Worm (Caenorhabditis elegans) whole organism, early embryonic: ENCODE results near the gene srh-216.

Experiments
- B0310.2 ChIP-seq: sonication (generic microtip); optimal IDR thresholded peaks from 2 replicates; lab custom pipeline; 2016; ENCODE audit warnings: mild to moderate bottlenecking, missing genetic modification characterization, missing compliant biosample characterization
- ama-1 ChIP-seq: fragments of 150-350 bp; optimal IDR thresholded peaks from 2 replicates; lab custom pipeline; 2014
- ceh-36 ChIP-seq: sonication (generic microtip); optimal IDR thresholded peaks from 2 replicates; lab custom pipeline; 2016; ENCODE audit warnings: missing genetic modification characterization, inconsistent platforms, missing compliant biosample characterization
- hmg-4 ChIP-seq: fragments of 200-800 bp; sonication (Bioruptor generic); optimal IDR thresholded peaks from 2 replicates; lab custom pipeline; 2018; ENCODE audit warnings: mild to moderate bottlenecking, missing genetic modification characterization, missing compliant biosample characterization
- scrt-1 ChIP-seq: fragments of 200-800 bp; sonication (Bioruptor generic); IDR thresholded peaks from 2 replicates; pipeline ENCODE4 v1.3.6; 2022; ENCODE audit warnings: missing genetic modification characterization, missing compliant biosample characterization
- tbx-11 ChIP-seq: fragments of 200-800 bp; sonication (Bioruptor generic); IDR thresholded peaks from 2 replicates; pipeline ENCODE4 v1.3.6; 2022; ENCODE audit warnings: missing genetic modification characterization, missing compliant biosample characterization
- tra-4 ChIP-seq: sonication (generic microtip); optimal IDR thresholded peaks from 2 replicates; lab custom pipeline; 2017; ENCODE audit warnings: missing genetic modification characterization, missing compliant biosample characterization

DNA sequence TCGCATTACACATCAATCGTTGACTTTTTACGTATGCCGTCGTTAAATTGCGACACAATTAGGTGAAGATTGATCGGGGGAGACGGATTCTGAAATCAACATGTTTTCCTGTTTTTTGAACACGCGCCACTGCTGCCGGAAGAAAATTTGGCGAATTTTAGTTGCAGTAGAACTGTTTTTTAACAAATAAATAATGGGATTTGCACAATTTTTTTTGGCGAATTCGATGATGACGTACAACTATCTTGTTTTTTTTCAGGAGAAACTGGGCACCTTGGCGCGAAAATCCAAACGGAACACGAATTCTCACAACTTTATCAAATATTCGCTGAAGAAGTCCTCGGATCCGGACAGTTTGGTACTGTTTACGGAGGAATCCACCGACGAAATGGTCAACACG, 41.4 kb downstream of the srh-216 start:
- TF ChIP-seq tbx-11 (GFP tag; lab: Robert Waterston, UW) = no peak
- TF ChIP-seq B0310.2 (tag; lab: Kevin White, UChicago) = no peak
- TF ChIP-seq ama-1 (lab: Kevin White, UChicago) = no peak
- no peak for TF ChIP-seq scrt-1 (GFP tag; lab: Robert Waterston, UW)
- TF ChIP-seq ceh-36 (tag; lab: Kevin White, UChicago) = no peak
- no peak for TF ChIP-seq hmg-4
- no peak for TF ChIP-seq tra-4
